Worm (Caenorhabditis elegans) whole organism, L3 larva: Measurements from ENCODE around the gene mpst-1.
A peak's percentile ranks its signal among the peaks of the same experiment; 100 is the strongest.

Experiments used
- R02D3.7 ChIP-seq: fragments of 150-350 bp; optimal IDR thresholded peaks from 2 replicates; lab custom pipeline; 2014; ENCODE audit warnings: missing biosample characterization, missing genetic modification characterization
- ZK546.5 ChIP-seq: sonication (generic microtip); optimal IDR thresholded peaks from 2 replicates; lab custom pipeline; 2017; ENCODE audit warnings: missing biosample characterization, missing genetic modification characterization
- ama-1 ChIP-seq: fragments of 150-350 bp; optimal IDR thresholded peaks from 2 replicates; lab custom pipeline; 2018
- ceh-28 ChIP-seq: fragments of 150-350 bp; optimal IDR thresholded peaks from 2 replicates; lab custom pipeline; 2014; ENCODE audit warnings: missing biosample characterization, missing genetic modification reagents, missing genetic modification characterization
- ceh-82 ChIP-seq: fragments of 150-350 bp; optimal IDR thresholded peaks from 2 replicates; lab custom pipeline; 2014; ENCODE audit warnings: missing biosample characterization, missing genetic modification characterization
- egl-27 ChIP-seq: sonication (generic microtip); optimal IDR thresholded peaks from 4 replicates; lab custom pipeline; 2017; ENCODE audit warnings: missing biosample characterization, missing genetic modification reagents, missing genetic modification characterization
- egl-5 ChIP-seq: fragments of 150-350 bp; optimal IDR thresholded peaks from 2 replicates; lab custom pipeline; 2017; ENCODE audit warnings: missing biosample characterization, missing genetic modification reagents, missing genetic modification characterization, inconsistent platforms
- elt-1 ChIP-seq: fragments of 150-350 bp; optimal IDR thresholded peaks from 2 replicates; lab custom pipeline; 2014; ENCODE audit warnings: missing biosample characterization, missing genetic modification characterization
- elt-2 ChIP-seq: sonication (generic microtip); optimal IDR thresholded peaks from 2 replicates; lab custom pipeline; 2016; ENCODE audit warnings: missing genetic modification reagents, mild to moderate bottlenecking, missing genetic modification characterization, missing compliant biosample characterization
- elt-3 ChIP-seq, 3 experiments: fragments of 150-350 bp in 1 of 3; sonication (generic microtip) in 2 of 3; optimal IDR thresholded peaks; 2 replicates in 2 of 3; 4 replicates in 1 of 3; lab custom pipeline; 2014 to 2017; ENCODE audit warnings: missing biosample characterization in 3 of 3, missing genetic modification characterization in 3 of 3
- eor-1 ChIP-seq, 2 experiments: fragments of 150-350 bp; optimal IDR thresholded peaks; 2 replicates each; lab custom pipeline; 2014 to 2018; ENCODE audit warnings: missing biosample characterization in 2 of 2, missing genetic modification characterization in 2 of 2
- fkh-10 ChIP-seq: sonication (generic microtip); optimal IDR thresholded peaks from 2 replicates; lab custom pipeline; 2017; ENCODE audit warnings: missing biosample characterization, missing genetic modification reagents, missing genetic modification characterization
- fkh-2 ChIP-seq: fragments of 150-350 bp; optimal IDR thresholded peaks from 2 replicates; lab custom pipeline; 2014; ENCODE audit warnings: missing biosample characterization, missing genetic modification reagents, missing genetic modification characterization
- fos-1 ChIP-seq: fragments of 150-350 bp; optimal IDR thresholded peaks from 2 replicates; lab custom pipeline; 2014; ENCODE audit warnings: missing biosample characterization, missing genetic modification characterization
- hmg-11 ChIP-seq: sonication (generic microtip); optimal IDR thresholded peaks from 2 replicates; lab custom pipeline; 2016; ENCODE audit warnings: missing genetic modification characterization, missing compliant biosample characterization
- jun-1 ChIP-seq: fragments of 150-350 bp; optimal IDR thresholded peaks from 2 replicates; lab custom pipeline; 2014; ENCODE audit warnings: missing biosample characterization, missing genetic modification reagents, missing genetic modification characterization
- lin-15B ChIP-seq: fragments of 150-350 bp; optimal IDR thresholded peaks from 2 replicates; lab custom pipeline; 2014; ENCODE audit warnings: missing biosample characterization, missing genetic modification characterization
- lin-39 ChIP-seq: fragments of 150-350 bp; optimal IDR thresholded peaks from 2 replicates; lab custom pipeline; 2018; ENCODE audit warnings: missing biosample characterization, missing genetic modification reagents, missing genetic modification characterization
- lsy-12 ChIP-seq: sonication (generic microtip); optimal IDR thresholded peaks from 2 replicates; lab custom pipeline; 2016; ENCODE audit warnings: mild to moderate bottlenecking, missing genetic modification characterization, missing compliant biosample characterization
- mdl-1 ChIP-seq: fragments of 150-350 bp; optimal IDR thresholded peaks from 2 replicates; lab custom pipeline; 2014; ENCODE audit warnings: missing biosample characterization, missing genetic modification characterization
- mml-1 ChIP-seq: fragments of 150-350 bp; sonication (generic microtip); optimal IDR thresholded peaks from 3 replicates; lab custom pipeline; 2014; ENCODE audit warnings: missing biosample characterization, missing genetic modification characterization
- nfya-1 ChIP-seq: sonication (generic microtip); optimal IDR thresholded peaks from 2 replicates; lab custom pipeline; 2017; ENCODE audit warnings: missing genetic modification characterization, mild to moderate bottlenecking, missing compliant biosample characterization, antibody characterized with exemption, moderate library complexity; ENCODE audit not compliant: insufficient read depth
- nhr-11 ChIP-seq: fragments of 150-350 bp; optimal IDR thresholded peaks from 2 replicates; lab custom pipeline; 2014; ENCODE audit warnings: missing biosample characterization, missing genetic modification characterization
- nhr-12 ChIP-seq: fragments of 150-350 bp; optimal IDR thresholded peaks from 2 replicates; lab custom pipeline; 2014; ENCODE audit warnings: missing biosample characterization, missing genetic modification characterization
- nhr-23 ChIP-seq: fragments of 150-350 bp; optimal IDR thresholded peaks from 2 replicates; lab custom pipeline; 2014; ENCODE audit warnings: missing biosample characterization, missing genetic modification reagents, missing genetic modification characterization
- nhr-237 ChIP-seq: fragments of 150-350 bp; optimal IDR thresholded peaks from 2 replicates; lab custom pipeline; 2014; ENCODE audit warnings: missing biosample characterization, missing genetic modification characterization
- nhr-25 ChIP-seq: sonication (generic microtip); optimal IDR thresholded peaks from 2 replicates; lab custom pipeline; 2017; ENCODE audit warnings: missing biosample characterization, missing genetic modification characterization
- nhr-28 ChIP-seq: fragments of 150-350 bp; optimal IDR thresholded peaks from 2 replicates; lab custom pipeline; 2014; ENCODE audit warnings: missing biosample characterization, missing genetic modification characterization
- nhr-43 ChIP-seq: sonication (generic microtip); optimal IDR thresholded peaks from 2 replicates; lab custom pipeline; 2016; ENCODE audit warnings: mild to moderate bottlenecking, missing genetic modification characterization, missing compliant biosample characterization; ENCODE audit not compliant: poor library complexity, severe bottlenecking
- nhr-67 ChIP-seq: fragments of 150-350 bp; optimal IDR thresholded peaks from 2 replicates; lab custom pipeline; 2014; ENCODE audit warnings: missing biosample characterization, missing genetic modification characterization
- nhr-76 ChIP-seq: fragments of 150-350 bp; sonication (generic microtip); optimal IDR thresholded peaks from 5 replicates; lab custom pipeline; 2014; ENCODE audit warnings: missing biosample characterization, missing genetic modification characterization
- nhr-77 ChIP-seq: fragments of 150-350 bp; optimal IDR thresholded peaks from 2 replicates; lab custom pipeline; 2014; ENCODE audit warnings: missing biosample characterization, missing genetic modification characterization
- pha-4 ChIP-seq: fragments of 150-350 bp; optimal IDR thresholded peaks from 2 replicates; lab custom pipeline; 2014; ENCODE audit warnings: missing biosample characterization, missing genetic modification reagents, missing genetic modification characterization
- pqm-1 ChIP-seq: fragments of 150-350 bp; optimal IDR thresholded peaks from 2 replicates; lab custom pipeline; 2017; ENCODE audit warnings: missing biosample characterization, missing genetic modification characterization, inconsistent platforms
- sea-2 ChIP-seq: fragments of 150-350 bp; sonication (generic microtip); optimal IDR thresholded peaks from 4 replicates; lab custom pipeline; 2014; ENCODE audit warnings: missing biosample characterization, missing genetic modification reagents, missing genetic modification characterization
- skn-1 ChIP-seq: fragments of 150-350 bp; optimal IDR thresholded peaks from 2 replicates; lab custom pipeline; 2014; ENCODE audit warnings: missing biosample characterization, missing genetic modification characterization
- tbx-2 ChIP-seq: sonication (generic microtip); optimal IDR thresholded peaks from 2 replicates; lab custom pipeline; 2016; ENCODE audit warnings: mild to moderate bottlenecking, missing genetic modification characterization, missing compliant biosample characterization
- unc-39 ChIP-seq: sonication (generic microtip); optimal IDR thresholded peaks from 4 replicates; lab custom pipeline; 2017; ENCODE audit warnings: missing biosample characterization, missing genetic modification characterization
- unc-62 ChIP-seq: fragments of 150-350 bp; sonication (generic microtip); optimal IDR thresholded peaks from 4 replicates; lab custom pipeline; 2014; ENCODE audit warnings: missing biosample characterization, missing genetic modification reagents, missing genetic modification characterization
- zag-1 ChIP-seq: fragments of 150-350 bp; optimal IDR thresholded peaks from 2 replicates; lab custom pipeline; 2014; ENCODE audit warnings: missing biosample characterization, missing genetic modification characterization
- ztf-11 ChIP-seq: fragments of 150-350 bp; optimal IDR thresholded peaks from 2 replicates; lab custom pipeline; 2014; ENCODE audit warnings: missing biosample characterization, missing genetic modification characterization
- ztf-4 ChIP-seq: fragments of 150-350 bp; optimal IDR thresholded peaks from 2 replicates; lab custom pipeline; 2014; ENCODE audit warnings: missing biosample characterization, missing genetic modification characterization

The mpst-1 gene

ce11 chrV:11862817-11863216 lies 36.0 kb upstream of the mpst-1 start, which contains the start of gene R13H4.6:
Gene R13H4.6, plus strand, starts transcription at chrV:11863117.
- TF ChIP-seq nhr-237 (tag; lab: Kevin White, UChicago) (no peak), pha-4 (peak; percentile 20)

DNA sequence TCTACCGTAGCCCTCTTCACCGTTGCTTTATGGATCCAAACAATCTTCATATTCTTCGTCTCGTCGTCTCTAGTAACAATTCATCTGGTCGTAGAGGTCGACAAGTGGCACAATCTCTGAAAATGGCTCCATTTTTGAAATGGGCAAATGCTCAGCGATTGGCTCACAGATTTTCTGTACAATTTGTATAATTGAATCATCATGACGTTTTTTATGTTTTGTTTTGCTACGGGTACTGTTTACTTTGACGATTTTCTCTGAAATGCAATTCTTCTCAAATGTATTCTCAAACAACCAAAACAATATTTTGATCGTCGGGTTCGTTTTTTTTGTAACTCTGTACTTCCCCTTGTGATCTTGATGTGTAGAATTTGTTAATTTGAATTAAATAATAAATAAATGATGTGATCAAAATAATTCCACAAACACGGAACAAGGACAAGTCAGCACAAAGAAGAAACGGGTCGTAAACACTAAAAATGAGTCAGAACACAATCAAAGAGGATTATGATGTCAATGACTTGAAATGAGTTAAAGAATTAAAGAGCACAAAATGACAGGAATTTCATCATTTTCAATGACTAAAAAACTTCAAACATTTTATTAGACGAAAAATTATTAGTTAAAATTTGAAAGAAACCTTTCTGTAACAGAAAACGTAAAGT lies 35.1 kb upstream of the mpst-1 start:
- TF ChIP-seq pqm-1 (peak; percentile 58), egl-5 (tag; lab: Kevin White, UChicago) (no peak), ama-1 (lab: Kevin White, UChicago) (no peak), hmg-11 (tag; lab: Kevin White, UChicago) (no peak), pha-4 (peak; percentile 36), elt-2 (peak; percentile 36), ceh-82 (tag; lab: Kevin White, UChicago) (no peak), jun-1 (tag; lab: Kevin White, UChicago) (peak; percentile 52)

DNA sequence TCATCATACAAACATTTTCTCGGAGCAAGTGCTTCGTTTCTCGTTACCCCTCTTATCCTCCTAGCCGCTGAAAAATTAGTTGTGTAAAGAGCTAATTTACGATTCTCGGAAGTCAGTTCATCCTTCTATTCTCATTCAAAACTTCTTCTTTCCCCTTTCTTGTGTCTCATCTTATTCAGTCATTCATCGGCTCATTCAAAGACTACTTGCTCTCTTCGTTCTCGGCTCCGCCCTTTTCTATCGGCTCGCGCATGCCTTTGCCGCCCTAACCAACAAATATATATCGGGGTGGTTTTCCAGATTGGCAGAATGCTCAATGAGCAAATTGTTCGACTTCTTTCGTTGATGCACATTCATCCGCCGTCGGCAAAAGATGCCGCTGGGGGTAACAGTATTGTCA lies 33.5 kb upstream of the mpst-1 start, which contains the start of gene R13H4.5:
Gene R13H4.5, plus strand, starts transcription at position 301 of the 400 bp plus-strand sequence.
- TF ChIP-seq fkh-10 (GFP tag; lab: Kevin White, UChicago) (no peak), lin-39 (tag; lab: Kevin White, UChicago) (no peak), nhr-11 (no peak), nhr-25 (tag; lab: Kevin White, UChicago) (no peak), sea-2 (GFP tag; lab: Kevin White, UChicago) (no peak), zag-1 (tag; lab: Kevin White, UChicago) (no peak), R02D3.7 (no peak), ama-1 (lab: Kevin White, UChicago) (no peak), pha-4 (no peak), nhr-12 (tag; lab: Kevin White, UChicago) (no peak), nhr-43 (no peak), eor-1 (tag; optimal IDR thresholded peaks at IDR 0.05; lab: Kevin White, UChicago) (no peak), nhr-28 (no peak), ztf-4 (tag; lab: Kevin White, UChicago) (no peak), nhr-237 (tag; lab: Kevin White, UChicago) (no peak), hmg-11 (tag; lab: Kevin White, UChicago) (no peak), ceh-82 (tag; lab: Kevin White, UChicago) (no peak), nhr-77 (no peak), fkh-2 (tag; lab: Kevin White, UChicago) (no peak), skn-1 (no peak)
- TF ChIP-seq, all 47 proteins: peak for 0

ce11 chrV:11859082-11859858 lies 32.4 kb upstream of the mpst-1 start:
- TF ChIP-seq ama-1 (lab: Kevin White, UChicago) (no peak), egl-27 (tag; lab: Kevin White, UChicago) (no peak), nhr-23 (tag; lab: Kevin White, UChicago) (peak; percentile 75), nhr-43 (peak; percentile 96), unc-62 (GFP tag; lab: Kevin White, UChicago) (no peak), nhr-77 (no peak), nfya-1 (peak; percentile 11), elt-3 (tag; optimal IDR thresholded peaks at IDR 0.05; lab: Kevin White, UChicago) (peak in 1 of 3 experiments; percentile 41), nhr-28 (no peak), unc-39 (tag; lab: Kevin White, UChicago) (no peak), mdl-1 (tag; lab: Kevin White, UChicago) (peak; percentile 37), lsy-12 (no peak), fkh-2 (tag; lab: Kevin White, UChicago) (no peak), zag-1 (tag; lab: Kevin White, UChicago) (no peak), mml-1 (tag; lab: Kevin White, UChicago) (no peak), ztf-11 (tag; lab: Kevin White, UChicago) (no peak), elt-1 (tag; lab: Kevin White, UChicago) (no peak), nhr-67 (tag; lab: Kevin White, UChicago) (no peak), pqm-1 (peak; percentile 73), ZK546.5 (no peak), tbx-2 (tag; lab: Kevin White, UChicago) (peak; percentile 0), sea-2 (GFP tag; lab: Kevin White, UChicago) (no peak), eor-1 (tag; optimal IDR thresholded peaks at IDR 0.05; lab: Kevin White, UChicago) (no peak), lin-39 (tag; lab: Kevin White, UChicago) (no peak), nhr-76 (tag; lab: Kevin White, UChicago) (no peak), nhr-25 (tag; lab: Kevin White, UChicago) (peak; percentile 90), lin-15B (tag; lab: Kevin White, UChicago) (no peak), elt-2 (peak; percentile 86), ceh-28 (tag; lab: Kevin White, UChicago) (peak; percentile 10), fos-1 (tag; lab: Kevin White, UChicago) (no peak)
